Worm (Caenorhabditis elegans) whole organism, young adult: ENCODE measurements around the gene K08E4.8.

Source experiments
- athp-1 ChIP-seq: sonication (generic microtip); optimal IDR thresholded peaks from 2 replicates; lab custom pipeline; 2017; ENCODE audit warnings: mild to moderate bottlenecking, missing genetic modification characterization, missing compliant biosample characterization
- bed-2 ChIP-seq: fragments of 200-800 bp; sonication (Bioruptor generic); IDR thresholded peaks from 2 replicates; pipeline ENCODE4 v1.3.6; 2022; ENCODE audit warnings: missing genetic modification reagents, missing genetic modification characterization, missing compliant biosample characterization
- ceh-27 ChIP-seq: fragments of 200-800 bp; sonication (Bioruptor generic); optimal IDR thresholded peaks from 2 replicates; lab custom pipeline; 2018; ENCODE audit warnings: mild to moderate bottlenecking, missing genetic modification characterization, moderate library complexity, missing compliant biosample characterization
- fkh-3 ChIP-seq: sonication (generic microtip); optimal IDR thresholded peaks from 2 replicates; lab custom pipeline; 2016; ENCODE audit warnings: mild to moderate bottlenecking, missing genetic modification characterization, missing compliant biosample characterization
- hlh-26 ChIP-seq: fragments of 200-800 bp; sonication (Bioruptor generic); conservative IDR thresholded peaks from 2 replicates; pipeline ENCODE4 v1.3.6; 2022; ENCODE audit warnings: missing genetic modification reagents, missing genetic modification characterization, missing compliant biosample characterization
- mes-4 ChIP-seq: sonication (generic microtip); optimal IDR thresholded peaks from 2 replicates; lab custom pipeline; 2016; ENCODE audit warnings: missing genotype, missing genetic modification characterization, missing compliant biosample characterization
- nfya-1 ChIP-seq: sonication (generic microtip); optimal IDR thresholded peaks from 2 replicates; lab custom pipeline; 2017; ENCODE audit warnings: antibody characterized with exemption, missing compliant biosample characterization, missing genetic modification characterization, borderline replicate concordance; ENCODE audit not compliant: insufficient read depth
- snpc-1.1 ChIP-seq: sonication (generic microtip); optimal IDR thresholded peaks from 2 replicates; lab custom pipeline; 2017; ENCODE audit warnings: missing genetic modification characterization, mild to moderate bottlenecking, missing compliant biosample characterization, antibody characterized with exemption, moderate library complexity, missing genotype, missing genetic modification reagents; ENCODE audit not compliant: insufficient read depth
- snpc-4 ChIP-seq, 5 experiments: fragments of 150-350 bp in 1 of 5; sonication (generic microtip) in 4 of 5; optimal IDR thresholded peaks; 2 replicates each; lab custom pipeline; 2014 to 2018; ENCODE audit warnings: missing genetic modification characterization in 5 of 5, missing biosample characterization in 3 of 5, antibody characterized with exemption in 2 of 5, mild to moderate bottlenecking in 2 of 5, missing compliant biosample characterization in 2 of 5, missing genotype in 2 of 5, moderate library complexity in 2 of 5, missing genetic modification reagents in 1 of 5

- no peak for TF ChIP-seq mes-4 (tag; lab: Kevin White, UChicago)
- no peak for TF ChIP-seq snpc-1.1 (tag; lab: Kevin White, UChicago)
- TF ChIP-seq nfya-1 = no peak
- TF ChIP-seq fkh-3 = no peak
- no peak for TF ChIP-seq snpc-4 (GFP tag; optimal IDR thresholded peaks at IDR 0.05; lab: Kevin White, UChicago)
- TF ChIP-seq snpc-4 (tag; optimal IDR thresholded peaks at IDR 0.05; lab: Kevin White, UChicago) = no peak
- no peak for TF ChIP-seq athp-1 (tag; lab: Kevin White, UChicago)
- no peak for TF ChIP-seq hlh-26 (GFP tag; lab: Robert Waterston, UW)
- peak; percentile 39 for TF ChIP-seq ceh-27 (GFP tag; lab: Kevin White, UChicago)
- TF ChIP-seq bed-2 = no peak
Measured at ce11 chrIV:12088898-12089297, 27.8 kb upstream of the K08E4.8 start.
